Worm (Caenorhabditis elegans): ENCODE results near the gene tag-243.

The tag-243 gene

DNA sequence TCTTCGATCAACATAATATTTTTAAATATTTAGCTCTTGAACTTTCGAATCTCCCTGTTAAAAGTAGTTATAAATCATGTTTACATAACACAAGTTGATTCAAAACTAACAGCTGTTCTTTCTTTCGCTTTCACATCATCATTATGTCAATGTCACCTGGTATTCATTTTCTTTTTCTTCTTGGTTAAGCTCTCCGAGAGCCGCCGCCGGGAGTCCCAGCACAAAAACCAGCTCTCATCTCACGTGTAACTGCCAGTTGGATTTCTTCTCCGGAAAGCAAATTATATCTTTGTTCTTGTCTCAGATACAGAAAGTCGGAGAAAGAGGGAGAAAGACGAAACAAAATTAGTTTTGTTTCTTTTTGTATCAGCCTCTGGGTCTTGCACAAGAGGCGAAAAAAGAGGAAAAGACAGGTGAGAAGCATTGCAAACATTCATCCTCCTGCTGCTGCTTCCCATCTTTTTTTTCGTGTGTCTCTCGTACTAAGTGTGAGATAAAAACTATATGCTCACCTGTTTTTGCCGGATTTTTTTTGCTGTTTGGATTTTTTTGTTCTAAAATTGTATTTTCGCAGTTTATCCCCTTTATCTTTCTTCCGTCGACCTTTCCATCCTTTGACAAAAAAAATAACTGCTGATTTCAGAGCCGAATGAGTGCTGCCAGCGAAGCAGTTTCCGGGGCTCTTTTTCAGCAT, 43.2 kb upstream of the tag-243 start, which contains the start of gene F17C8.3 (continued):
- TF ChIP-seq lin-39 (tag; optimal IDR thresholded peaks at IDR 0.05) = peak; percentile 51
- no peak for TF ChIP-seq zip-4 (GFP tag; optimal IDR thresholded peaks at IDR 0.05)
- TF ChIP-seq nhr-84 (tag; optimal IDR thresholded peaks at IDR 0.05) = no peak
- TF ChIP-seq aha-1 (tag; optimal IDR thresholded peaks at IDR 0.05) = no peak
- TF ChIP-seq tlp-1 (tag; optimal IDR thresholded peaks at IDR 0.05) = no peak
- TF ChIP-seq blmp-1 (tag; optimal IDR thresholded peaks at IDR 0.05) = no peak
- TF ChIP-seq ces-1 (GFP tag; optimal IDR thresholded peaks at IDR 0.05) = no peak
- TF ChIP-seq nhr-71 (tag; optimal IDR thresholded peaks at IDR 0.05) = peak; percentile 86
- no peak for TF ChIP-seq nhr-237 (tag; optimal IDR thresholded peaks at IDR 0.05)
- TF ChIP-seq xbp-1 (tag; optimal IDR thresholded peaks at IDR 0.05) = no peak
- no peak for TF ChIP-seq ztf-4 (tag; optimal IDR thresholded peaks at IDR 0.05)
- TF ChIP-seq lir-3 (tag; optimal IDR thresholded peaks at IDR 0.05; ENCODE audit: poor library complexity) = no peak
- no peak for TF ChIP-seq unc-98 (GFP tag; IDR thresholded peaks at IDR 0.05)
- TF ChIP-seq ceh-90 (tag; optimal IDR thresholded peaks at IDR 0.05) = no peak
- TF ChIP-seq tbx-2 (tag; optimal IDR thresholded peaks at IDR 0.05) = no peak
- peak; percentile 32 for TF ChIP-seq swsn-7 (tag; optimal IDR thresholded peaks at IDR 0.05)
- TF ChIP-seq C04F5.9 (tag; optimal IDR thresholded peaks at IDR 0.05) = no peak
- TF ChIP-seq pax-3 (tag; optimal IDR thresholded peaks at IDR 0.05) = no peak
- TF ChIP-seq fkh-8 (tag; optimal IDR thresholded peaks at IDR 0.05) = no peak
- TF ChIP-seq jun-1 (tag; optimal IDR thresholded peaks at IDR 0.05) = no peak
- no peak for TF ChIP-seq ceh-63 (GFP tag; optimal IDR thresholded peaks at IDR 0.05)
- peak; percentile 50 for TF ChIP-seq nhr-19 (GFP tag; conservative IDR thresholded peaks at IDR 0.05)
- TF ChIP-seq efl-1 (optimal IDR thresholded peaks at IDR 0.05) = peak in 1 of 2 experiments; percentile 30
- no peak for TF ChIP-seq efl-1 (GFP tag; optimal IDR thresholded peaks at IDR 0.05 in 1 of 2)
- no peak for TF ChIP-seq alr-1 (tag; optimal IDR thresholded peaks at IDR 0.05; ENCODE audit: borderline replicate concordance)
- TF ChIP-seq snpc-4 (tag; optimal IDR thresholded peaks at IDR 0.05) = no peak
- no peak for TF ChIP-seq elt-2 (tag; optimal IDR thresholded peaks at IDR 0.05)
- TF ChIP-seq nhr-12 (tag; optimal IDR thresholded peaks at IDR 0.05) = no peak
- TF ChIP-seq fkh-4 (tag; optimal IDR thresholded peaks at IDR 0.05; ENCODE audit: borderline replicate concordance) = peak; percentile 51
- TF ChIP-seq nhr-85 (tag) = no peak
- no peak for TF ChIP-seq ceh-82 (tag; optimal IDR thresholded peaks at IDR 0.05)
- TF ChIP-seq ets-5 (GFP tag; IDR thresholded peaks at IDR 0.05) = no peak
- TF ChIP-seq zag-1 (tag; optimal IDR thresholded peaks at IDR 0.05) = no peak
- no peak for TF ChIP-seq unc-62 (GFP tag; optimal IDR thresholded peaks at IDR 0.05)
- no peak for TF ChIP-seq ama-1 (optimal IDR thresholded peaks at IDR 0.05)
- no peak for TF ChIP-seq egl-13 (tag; optimal IDR thresholded peaks at IDR 0.05)
- TF ChIP-seq hpl-2 (GFP tag; optimal IDR thresholded peaks at IDR 0.05) = no peak
- peak; percentile 30 for TF ChIP-seq nhr-20 (tag; optimal IDR thresholded peaks at IDR 0.05)
- peak in 1 of 2 experiments; percentile 19 for TF ChIP-seq mdl-1 (tag; optimal IDR thresholded peaks at IDR 0.05)
- TF ChIP-seq nhr-47 (tag; optimal IDR thresholded peaks at IDR 0.05) = peak; percentile 14
- no peak for TF ChIP-seq pqm-1 (tag; optimal IDR thresholded peaks at IDR 0.05)
- no peak for TF ChIP-seq skn-1 (tag; optimal IDR thresholded peaks at IDR 0.05)
- no peak for TF ChIP-seq grh-1 (GFP tag; IDR thresholded peaks at IDR 0.05)
- no peak for TF ChIP-seq mab-9 (GFP tag; IDR thresholded peaks at IDR 0.05)
- no peak for TF ChIP-seq hlh-4 (tag; optimal IDR thresholded peaks at IDR 0.05)
- TF ChIP-seq fos-1 (tag; optimal IDR thresholded peaks at IDR 0.05) = no peak
- TF ChIP-seq sptf-1 (tag; optimal IDR thresholded peaks at IDR 0.05) = no peak
- peak; percentile 54 to 70 for TF ChIP-seq lsy-2 (tag; optimal IDR thresholded peaks at IDR 0.05)
- no peak for TF ChIP-seq ztf-11 (tag; optimal IDR thresholded peaks at IDR 0.05)

Measured in whole organism, L1 larva.